Worm (Caenorhabditis elegans) whole organism, midembryonic: ENCODE results near the gene nprt-1.

Source experiments
- T22C8.4 ChIP-seq: fragments of 200-800 bp; sonication (Bioruptor generic); IDR thresholded peaks from 2 replicates; pipeline ENCODE4 v1.3.6; 2022; ENCODE audit warnings: missing genetic modification characterization, missing compliant biosample characterization
- cog-1 ChIP-seq: sonication (generic microtip); optimal IDR thresholded peaks from 2 replicates; lab custom pipeline; 2016; ENCODE audit warnings: missing genetic modification characterization, missing compliant biosample characterization
- flt-1 ChIP-seq: fragments of 200-800 bp; sonication (Bioruptor generic); IDR thresholded peaks from 2 replicates; pipeline ENCODE4 v1.3.6; 2022; ENCODE audit warnings: missing genetic modification characterization, missing compliant biosample characterization
- klf-2 ChIP-seq: fragments of 200-800 bp; sonication (Bioruptor generic); conservative IDR thresholded peaks from 2 replicates; pipeline ENCODE4 v1.3.6; 2022; ENCODE audit warnings: missing genetic modification reagents, missing genetic modification characterization, missing compliant biosample characterization
- med-1 ChIP-seq: sonication (generic microtip); optimal IDR thresholded peaks from 2 replicates; lab custom pipeline; 2017; ENCODE audit warnings: missing genetic modification characterization, mild to moderate bottlenecking, missing compliant biosample characterization, antibody characterized with exemption, missing genetic modification reagents; ENCODE audit not compliant: insufficient read depth
- ref-1 ChIP-seq: fragments of 200-800 bp; sonication (Bioruptor generic); conservative IDR thresholded peaks from 2 replicates; pipeline ENCODE4 v1.3.6; 2022; ENCODE audit warnings: missing genetic modification reagents, missing genetic modification characterization, missing compliant biosample characterization
- tab-1 ChIP-seq: fragments of 200-800 bp; sonication (Bioruptor generic); IDR thresholded peaks from 2 replicates; pipeline ENCODE4 v1.3.6; 2022; ENCODE audit warnings: missing genetic modification characterization, missing compliant biosample characterization
- ztf-23 ChIP-seq: fragments of 200-800 bp; sonication (Bioruptor generic); IDR thresholded peaks from 2 replicates; pipeline ENCODE4 v1.3.6; 2022; ENCODE audit warnings: missing genetic modification reagents, missing genetic modification characterization, missing compliant biosample characterization
- ztf-29 ChIP-seq: fragments of 200-800 bp; sonication (Bioruptor generic); IDR thresholded peaks from 2 replicates; pipeline ENCODE4 v1.3.6; 2022; ENCODE audit warnings: missing genetic modification reagents, missing genetic modification characterization, missing compliant biosample characterization

Gene nprt-1

ce11 chrIV:2823446-2823845 is 66.8 kb downstream of the nprt-1 start, which contains the start of gene clec-80:
Gene clec-80, plus strand, starts transcription at chrIV:2823746.
- TF ChIP-seq T22C8.4 (GFP tag; lab: Robert Waterston, UW) (no peak), ztf-23 (GFP tag; lab: Robert Waterston, UW) (no peak), ztf-29 (no peak), cog-1 (no peak), ref-1 (GFP tag; lab: Robert Waterston, UW) (no peak), med-1 (no peak), klf-2 (GFP tag; lab: Robert Waterston, UW) (no peak), flt-1 (GFP tag; lab: Robert Waterston, UW) (no peak), tab-1 (GFP tag; lab: Robert Waterston, UW) (no peak)
